Worm (Caenorhabditis elegans) whole organism, young adult: Measurements from ENCODE around the gene fbxa-224.

Experiments used
- F10E7.11 ChIP-seq: sonication (generic microtip); optimal IDR thresholded peaks from 2 replicates; lab custom pipeline; 2017; ENCODE audit warnings: mild to moderate bottlenecking, missing genetic modification characterization, moderate library complexity, missing compliant biosample characterization
- ama-1 ChIP-seq, 3 experiments: fragments of 150-350 bp in 1 of 3; sonication (generic microtip) in 2 of 3; optimal IDR thresholded peaks; 2 replicates each; lab custom pipeline; 2014 to 2018; ENCODE audit warnings: missing biosample characterization in 2 of 3, missing genetic modification characterization in 2 of 3, missing genetic modification reagents in 2 of 3
- attf-5 ChIP-seq: fragments of 200-800 bp; sonication (Bioruptor generic); optimal IDR thresholded peaks from 2 replicates; lab custom pipeline; 2018; ENCODE audit warnings: mild to moderate bottlenecking, missing genetic modification characterization, missing compliant biosample characterization
- cebp-2 ChIP-seq: fragments of 200-800 bp; sonication (Bioruptor generic); IDR thresholded peaks from 2 replicates; pipeline ENCODE4 v1.3.6; 2022; ENCODE audit warnings: missing genetic modification characterization, missing compliant biosample characterization
- ceh-40 ChIP-seq: fragments of 200-800 bp; sonication (Bioruptor generic); IDR thresholded peaks from 2 replicates; pipeline ENCODE4 v1.3.6; 2022; ENCODE audit warnings: missing genetic modification characterization, missing compliant biosample characterization
- dox-1 ChIP-seq: fragments of 200-800 bp; sonication (Bioruptor generic); IDR thresholded peaks from 2 replicates; pipeline ENCODE4 v1.3.6; 2022; ENCODE audit warnings: missing genetic modification reagents, missing genetic modification characterization, missing compliant biosample characterization
- nhr-179 ChIP-seq: sonication (generic microtip); optimal IDR thresholded peaks from 2 replicates; lab custom pipeline; 2016; ENCODE audit warnings: mild to moderate bottlenecking, missing genetic modification characterization, missing compliant biosample characterization
- snpc-1.1 ChIP-seq: sonication (generic microtip); optimal IDR thresholded peaks from 2 replicates; lab custom pipeline; 2017; ENCODE audit warnings: missing genetic modification characterization, mild to moderate bottlenecking, missing compliant biosample characterization, antibody characterized with exemption, moderate library complexity, missing genotype, missing genetic modification reagents; ENCODE audit not compliant: insufficient read depth
- snpc-1.3 ChIP-seq: sonication (generic microtip); optimal IDR thresholded peaks from 2 replicates; lab custom pipeline; 2017; ENCODE audit warnings: missing genetic modification characterization, mild to moderate bottlenecking, missing compliant biosample characterization, antibody characterized with exemption, moderate library complexity, missing genotype, missing genetic modification reagents; ENCODE audit not compliant: insufficient read depth
- snpc-4 ChIP-seq, 5 experiments: fragments of 150-350 bp in 1 of 5; sonication (generic microtip) in 4 of 5; optimal IDR thresholded peaks; 2 replicates each; lab custom pipeline; 2014 to 2018; ENCODE audit warnings: missing genetic modification characterization in 5 of 5, missing biosample characterization in 3 of 5, antibody characterized with exemption in 2 of 5, mild to moderate bottlenecking in 2 of 5, missing compliant biosample characterization in 2 of 5, missing genotype in 2 of 5, moderate library complexity in 2 of 5, missing genetic modification reagents in 1 of 5
- unc-130 ChIP-seq: sonication (generic microtip); optimal IDR thresholded peaks from 2 replicates; lab custom pipeline; 2016; ENCODE audit warnings: missing genetic modification reagents, missing genetic modification characterization, missing compliant biosample characterization
- unc-62 ChIP-seq: fragments of 150-350 bp; optimal IDR thresholded peaks from 2 replicates; lab custom pipeline; 2014; ENCODE audit warnings: missing biosample characterization, missing genetic modification reagents, missing genetic modification characterization
- xnd-1 ChIP-seq: sonication (generic microtip); optimal IDR thresholded peaks from 2 replicates; lab custom pipeline; 2016; ENCODE audit warnings: missing genotype, missing genetic modification reagents, missing genetic modification characterization, missing compliant biosample characterization
- ztf-28 ChIP-seq: fragments of 200-800 bp; sonication (Bioruptor generic); IDR thresholded peaks from 2 replicates; pipeline ENCODE4 v1.3.6; 2022; ENCODE audit warnings: missing genetic modification reagents, missing genetic modification characterization, missing compliant biosample characterization

DNA sequence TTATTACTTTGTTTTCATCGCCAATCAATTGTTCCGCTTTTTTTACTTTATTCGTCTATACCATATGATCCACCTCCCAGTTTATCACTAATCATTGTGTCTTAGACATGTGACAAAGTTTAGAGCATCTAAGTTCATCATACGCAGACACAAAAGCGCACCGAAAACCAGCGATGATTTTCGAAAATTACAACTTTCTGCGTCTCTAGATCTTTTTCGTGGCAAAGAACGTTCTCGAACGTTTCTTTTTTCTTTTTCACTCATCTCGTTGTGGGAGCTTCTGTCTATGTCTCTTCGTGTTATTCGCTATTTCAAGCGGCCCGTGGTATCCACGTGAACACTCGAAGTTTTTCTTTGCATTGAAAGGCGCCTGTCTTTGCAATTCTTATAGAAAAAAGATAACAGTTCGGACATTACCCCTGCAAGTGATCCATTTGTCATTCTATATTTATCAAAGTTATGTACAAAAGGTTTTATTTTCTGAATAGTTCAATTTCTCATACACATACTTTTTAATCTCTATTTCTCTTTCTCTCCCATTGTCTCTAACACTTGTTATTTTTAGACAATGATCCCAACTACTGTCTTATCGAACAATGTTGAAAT, 18.8 kb downstream of the fbxa-224 start, which contains the start of gene ZK1290.5:
- no peak for TF ChIP-seq snpc-1.1 (tag; lab: Kevin White, UChicago)
- TF ChIP-seq ztf-28 (GFP tag; lab: Robert Waterston, UW) = no peak
- TF ChIP-seq attf-5 (GFP tag; lab: Kevin White, UChicago) = peak; percentile 74
- TF ChIP-seq ceh-40 (GFP tag; lab: Robert Waterston, UW) = no peak
- TF ChIP-seq unc-130 = no peak
- no peak for TF ChIP-seq ama-1 (optimal IDR thresholded peaks at IDR 0.05; lab: Kevin White, UChicago)
- TF ChIP-seq ama-1 (GFP tag; optimal IDR thresholded peaks at IDR 0.05; lab: Kevin White, UChicago) = no peak
- TF ChIP-seq dox-1 = peak; percentile 72
- no peak for TF ChIP-seq cebp-2 (GFP tag; lab: Robert Waterston, UW)
- no peak for TF ChIP-seq snpc-4 (GFP tag; optimal IDR thresholded peaks at IDR 0.05; lab: Kevin White, UChicago)
- TF ChIP-seq snpc-4 (tag; optimal IDR thresholded peaks at IDR 0.05; lab: Kevin White, UChicago) = peak in 1 of 4 experiments; percentile 44
- TF ChIP-seq nhr-179 (tag; lab: Kevin White, UChicago) = no peak
- no peak for TF ChIP-seq F10E7.11 (tag; lab: Kevin White, UChicago)
- TF ChIP-seq unc-62 (GFP tag; lab: Kevin White, UChicago) = no peak
- TF ChIP-seq xnd-1 (tag; lab: Kevin White, UChicago) = no peak
- no peak for TF ChIP-seq snpc-1.3 (tag; lab: Kevin White, UChicago)
